Worm (Caenorhabditis elegans): ENCODE measurements around the gene pat-3.

The pat-3 gene

ce11 chrIII:3876197-3876897 is 37.6 kb downstream of the pat-3 start:
- TF ChIP-seq sox-4 (tag; optimal IDR thresholded peaks at IDR 0.05) (no peak), ref-2 (tag; optimal IDR thresholded peaks at IDR 0.05) (peak; percentile 78), ceh-31 (tag; optimal IDR thresholded peaks at IDR 0.05) (peak; percentile 32)

ce11 chrIII:3875608-3876007 is 38.3 kb downstream of the pat-3 start:
- no peak for TF ChIP-seq ztf-16 (tag; optimal IDR thresholded peaks at IDR 0.05)
- no peak for TF ChIP-seq pag-3 (tag; optimal IDR thresholded peaks at IDR 0.05; ENCODE audit: borderline replicate concordance)
- no peak for TF ChIP-seq pat-9 (tag; optimal IDR thresholded peaks at IDR 0.05)
- no peak for TF ChIP-seq ceh-22 (tag; optimal IDR thresholded peaks at IDR 0.05)
- TF ChIP-seq hlh-30 (tag; optimal IDR thresholded peaks at IDR 0.05; ENCODE audit: insufficient read depth): peak; percentile 48
- no peak for TF ChIP-seq tbx-2 (tag; optimal IDR thresholded peaks at IDR 0.05)
- TF ChIP-seq ets-4 (tag; optimal IDR thresholded peaks at IDR 0.05): no peak
- TF ChIP-seq Y22D7AL.16 (tag; optimal IDR thresholded peaks at IDR 0.05): no peak

ce11 chrIII:3874895-3875294 is 39.1 kb downstream of the pat-3 start:
- no peak for TF ChIP-seq ztf-16 (tag; optimal IDR thresholded peaks at IDR 0.05)
- TF ChIP-seq pax-1 (tag; optimal IDR thresholded peaks at IDR 0.05): no peak
- TF ChIP-seq npax-4 (tag; optimal IDR thresholded peaks at IDR 0.05): no peak
- TF ChIP-seq nhr-232 (tag; optimal IDR thresholded peaks at IDR 0.05): no peak
- TF ChIP-seq ceh-9 (tag; optimal IDR thresholded peaks at IDR 0.05): no peak
- TF ChIP-seq ceh-34 (tag; optimal IDR thresholded peaks at IDR 0.05): no peak
- TF ChIP-seq pat-9 (tag; optimal IDR thresholded peaks at IDR 0.05): no peak
- no peak for TF ChIP-seq dve-1 (tag; optimal IDR thresholded peaks at IDR 0.05)
- TF ChIP-seq C38D4.7 (GFP tag; optimal IDR thresholded peaks at IDR 0.05): no peak
- TF ChIP-seq pha-2 (tag; optimal IDR thresholded peaks at IDR 0.05): no peak
- TF ChIP-seq ets-4 (tag; optimal IDR thresholded peaks at IDR 0.05): no peak
- no peak for TF ChIP-seq unc-86 (tag; optimal IDR thresholded peaks at IDR 0.05)
- TF ChIP-seq ceh-48 (tag; optimal IDR thresholded peaks at IDR 0.05): no peak

ce11 chrIII:3874492-3874891 is 39.5 kb downstream of the pat-3 start:
- TF ChIP-seq elt-4 (tag; optimal IDR thresholded peaks at IDR 0.05) (no peak), pat-9 (tag; optimal IDR thresholded peaks at IDR 0.05) (no peak), hlh-15 (tag; optimal IDR thresholded peaks at IDR 0.05) (no peak), ref-2 (tag; optimal IDR thresholded peaks at IDR 0.05) (no peak), sdc-2 (tag; optimal IDR thresholded peaks at IDR 0.05) (no peak)

ce11 chrIII:3873424-3873823 is 40.5 kb downstream of the pat-3 start:
- peak; percentile 28 for TF ChIP-seq tbx-2 (tag; optimal IDR thresholded peaks at IDR 0.05)
- TF ChIP-seq sdc-2 (tag; optimal IDR thresholded peaks at IDR 0.05): peak; percentile 5
- peak; percentile 50 for TF ChIP-seq ceh-6 (GFP tag; optimal IDR thresholded peaks at IDR 0.05)
- TF ChIP-seq ceh-45 (GFP tag; IDR thresholded peaks at IDR 0.05): no peak
- TF ChIP-seq hlh-6 (tag; optimal IDR thresholded peaks at IDR 0.05): no peak

ce11 chrIII:3872978-3873377 is 41.0 kb downstream of the pat-3 start:
- TF ChIP-seq lim-6 (tag; optimal IDR thresholded peaks at IDR 0.05): no peak
- no peak for TF ChIP-seq unc-55 (GFP tag; optimal IDR thresholded peaks at IDR 0.05)
- TF ChIP-seq Y22D7AL.16 (tag; optimal IDR thresholded peaks at IDR 0.05): no peak
